Worm (Caenorhabditis elegans) whole organism, L3 larva: Measurements from ENCODE around the gene hgrs-1.
A peak's percentile ranks its signal among the peaks of the same experiment; 100 is the strongest.

Experiments used
- aly-2 ChIP-seq: fragments of 150-350 bp; optimal IDR thresholded peaks from 2 replicates; lab custom pipeline; 2014; ENCODE audit warnings: missing biosample characterization, missing genetic modification characterization
- ama-1 ChIP-seq: fragments of 150-350 bp; optimal IDR thresholded peaks from 2 replicates; lab custom pipeline; 2018
- ceh-16 ChIP-seq: sonication (generic microtip); optimal IDR thresholded peaks from 2 replicates; lab custom pipeline; 2017; ENCODE audit warnings: missing biosample characterization, missing genetic modification characterization
- ceh-9 ChIP-seq: sonication (generic microtip); optimal IDR thresholded peaks from 2 replicates; lab custom pipeline; 2018; ENCODE audit warnings: missing biosample characterization, missing genetic modification characterization
- daf-12 ChIP-seq: fragments of 150-350 bp; optimal IDR thresholded peaks from 2 replicates; lab custom pipeline; 2014; ENCODE audit warnings: missing biosample characterization, missing genetic modification reagents, missing genetic modification characterization
- egl-5 ChIP-seq: fragments of 150-350 bp; optimal IDR thresholded peaks from 2 replicates; lab custom pipeline; 2017; ENCODE audit warnings: missing biosample characterization, missing genetic modification reagents, missing genetic modification characterization, inconsistent platforms
- elt-2 ChIP-seq: sonication (generic microtip); optimal IDR thresholded peaks from 2 replicates; lab custom pipeline; 2016; ENCODE audit warnings: missing genetic modification reagents, mild to moderate bottlenecking, missing genetic modification characterization, missing compliant biosample characterization
- elt-3 ChIP-seq, 3 experiments: fragments of 150-350 bp in 1 of 3; sonication (generic microtip) in 2 of 3; optimal IDR thresholded peaks; 2 replicates in 2 of 3; 4 replicates in 1 of 3; lab custom pipeline; 2014 to 2017; ENCODE audit warnings: missing biosample characterization in 3 of 3, missing genetic modification characterization in 3 of 3
- fkh-2 ChIP-seq: fragments of 150-350 bp; optimal IDR thresholded peaks from 2 replicates; lab custom pipeline; 2014; ENCODE audit warnings: missing biosample characterization, missing genetic modification reagents, missing genetic modification characterization
- fos-1 ChIP-seq: fragments of 150-350 bp; optimal IDR thresholded peaks from 2 replicates; lab custom pipeline; 2014; ENCODE audit warnings: missing biosample characterization, missing genetic modification characterization
- hmg-11 ChIP-seq: sonication (generic microtip); optimal IDR thresholded peaks from 2 replicates; lab custom pipeline; 2016; ENCODE audit warnings: missing genetic modification characterization, missing compliant biosample characterization
- jun-1 ChIP-seq: fragments of 150-350 bp; optimal IDR thresholded peaks from 2 replicates; lab custom pipeline; 2014; ENCODE audit warnings: missing biosample characterization, missing genetic modification reagents, missing genetic modification characterization
- lin-39 ChIP-seq: fragments of 150-350 bp; optimal IDR thresholded peaks from 2 replicates; lab custom pipeline; 2018; ENCODE audit warnings: missing biosample characterization, missing genetic modification reagents, missing genetic modification characterization
- lsy-12 ChIP-seq: sonication (generic microtip); optimal IDR thresholded peaks from 2 replicates; lab custom pipeline; 2016; ENCODE audit warnings: mild to moderate bottlenecking, missing genetic modification characterization, missing compliant biosample characterization
- mdl-1 ChIP-seq: fragments of 150-350 bp; optimal IDR thresholded peaks from 2 replicates; lab custom pipeline; 2014; ENCODE audit warnings: missing biosample characterization, missing genetic modification characterization
- nhr-11 ChIP-seq: fragments of 150-350 bp; optimal IDR thresholded peaks from 2 replicates; lab custom pipeline; 2014; ENCODE audit warnings: missing biosample characterization, missing genetic modification characterization
- nhr-12 ChIP-seq: fragments of 150-350 bp; optimal IDR thresholded peaks from 2 replicates; lab custom pipeline; 2014; ENCODE audit warnings: missing biosample characterization, missing genetic modification characterization
- nhr-23 ChIP-seq: fragments of 150-350 bp; optimal IDR thresholded peaks from 2 replicates; lab custom pipeline; 2014; ENCODE audit warnings: missing biosample characterization, missing genetic modification reagents, missing genetic modification characterization
- nhr-25 ChIP-seq: sonication (generic microtip); optimal IDR thresholded peaks from 2 replicates; lab custom pipeline; 2017; ENCODE audit warnings: missing biosample characterization, missing genetic modification characterization
- nhr-43 ChIP-seq: sonication (generic microtip); optimal IDR thresholded peaks from 2 replicates; lab custom pipeline; 2016; ENCODE audit warnings: mild to moderate bottlenecking, missing genetic modification characterization, missing compliant biosample characterization; ENCODE audit not compliant: poor library complexity, severe bottlenecking
- nhr-67 ChIP-seq: fragments of 150-350 bp; optimal IDR thresholded peaks from 2 replicates; lab custom pipeline; 2014; ENCODE audit warnings: missing biosample characterization, missing genetic modification characterization
- nhr-76 ChIP-seq: fragments of 150-350 bp; sonication (generic microtip); optimal IDR thresholded peaks from 5 replicates; lab custom pipeline; 2014; ENCODE audit warnings: missing biosample characterization, missing genetic modification characterization
- nhr-77 ChIP-seq: fragments of 150-350 bp; optimal IDR thresholded peaks from 2 replicates; lab custom pipeline; 2014; ENCODE audit warnings: missing biosample characterization, missing genetic modification characterization
- pha-4 ChIP-seq: fragments of 150-350 bp; optimal IDR thresholded peaks from 2 replicates; lab custom pipeline; 2014; ENCODE audit warnings: missing biosample characterization, missing genetic modification reagents, missing genetic modification characterization
- pqm-1 ChIP-seq: fragments of 150-350 bp; optimal IDR thresholded peaks from 2 replicates; lab custom pipeline; 2017; ENCODE audit warnings: missing biosample characterization, missing genetic modification characterization, inconsistent platforms
- snpc-4 ChIP-seq: fragments of 150-350 bp; optimal IDR thresholded peaks from 2 replicates; lab custom pipeline; 2014; ENCODE audit warnings: missing biosample characterization, missing genetic modification characterization
- tbx-2 ChIP-seq: sonication (generic microtip); optimal IDR thresholded peaks from 2 replicates; lab custom pipeline; 2016; ENCODE audit warnings: mild to moderate bottlenecking, missing genetic modification characterization, missing compliant biosample characterization
- unc-39 ChIP-seq: sonication (generic microtip); optimal IDR thresholded peaks from 4 replicates; lab custom pipeline; 2017; ENCODE audit warnings: missing biosample characterization, missing genetic modification characterization
- unc-62 ChIP-seq: fragments of 150-350 bp; sonication (generic microtip); optimal IDR thresholded peaks from 4 replicates; lab custom pipeline; 2014; ENCODE audit warnings: missing biosample characterization, missing genetic modification reagents, missing genetic modification characterization
- zag-1 ChIP-seq: fragments of 150-350 bp; optimal IDR thresholded peaks from 2 replicates; lab custom pipeline; 2014; ENCODE audit warnings: missing biosample characterization, missing genetic modification characterization

Gene hgrs-1

DNA sequence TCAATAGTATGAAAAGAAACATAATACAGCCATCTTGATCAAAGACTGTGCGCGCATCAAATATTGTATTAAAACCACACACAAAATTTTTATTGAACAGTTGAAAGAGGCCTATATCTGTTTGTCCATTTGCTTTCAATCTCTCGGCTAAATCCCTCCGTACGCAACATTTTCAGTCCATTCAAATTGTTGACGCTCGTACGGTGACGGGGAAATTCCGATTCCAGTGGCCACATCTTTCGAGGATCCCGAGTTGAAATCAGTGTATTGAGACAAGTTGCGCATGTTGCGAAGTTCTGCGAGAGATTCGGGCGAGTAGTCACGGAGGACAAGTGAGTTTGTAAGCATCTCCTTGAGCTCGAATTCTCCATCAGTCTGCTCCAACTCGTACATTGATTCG lies 41.3 kb downstream of the hgrs-1 start:
- TF ChIP-seq daf-12 (tag; lab: Kevin White, UChicago) (no peak), nhr-67 (tag; lab: Kevin White, UChicago) (no peak), jun-1 (tag; lab: Kevin White, UChicago) (no peak), fos-1 (tag; lab: Kevin White, UChicago) (no peak), ceh-9 (tag; lab: Kevin White, UChicago) (no peak), lin-39 (tag; lab: Kevin White, UChicago) (no peak), lsy-12 (tag; lab: Kevin White, UChicago) (no peak), aly-2 (tag; lab: Kevin White, UChicago) (no peak), fkh-2 (no peak), nhr-77 (tag; lab: Kevin White, UChicago) (no peak), egl-5 (tag; lab: Kevin White, UChicago) (no peak), snpc-4 (tag; lab: Kevin White, UChicago) (no peak), hmg-11 (tag; lab: Kevin White, UChicago) (no peak), pha-4 (tag; lab: Kevin White, UChicago) (no peak), nhr-76 (no peak)

DNA sequence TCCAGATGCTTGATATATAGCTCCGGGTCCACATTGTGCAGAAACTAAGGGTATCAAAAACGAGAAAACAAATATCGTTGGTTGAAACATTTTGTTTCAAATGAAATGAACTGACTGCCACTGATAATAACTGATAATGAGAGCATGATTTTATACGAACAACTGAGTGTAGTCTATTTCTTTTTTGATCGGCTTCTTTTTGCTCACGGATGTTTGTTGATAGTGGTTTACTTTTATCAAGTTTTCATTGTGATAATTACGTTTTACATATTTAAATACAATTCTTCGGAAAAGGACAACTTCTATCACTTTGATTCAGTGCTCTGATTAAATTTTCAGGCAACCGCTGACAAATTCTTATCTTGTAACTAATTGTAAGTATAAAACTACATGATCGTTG lies 42.2 kb downstream of the hgrs-1 start, which contains the start of gene clec-51:
TSS of gene clec-51 (minus strand) at position 114 of the 400 bp plus-strand sequence.
- TF ChIP-seq pha-4 (tag; lab: Kevin White, UChicago) = peak; percentile 22
- no peak for TF ChIP-seq tbx-2 (tag; lab: Kevin White, UChicago)
- TF ChIP-seq zag-1 = no peak
- TF ChIP-seq pqm-1 (tag; lab: Kevin White, UChicago) = peak; percentile 88
- peak; percentile 90 for TF ChIP-seq elt-2
- peak; percentile 47 for TF ChIP-seq jun-1 (tag; lab: Kevin White, UChicago)

DNA sequence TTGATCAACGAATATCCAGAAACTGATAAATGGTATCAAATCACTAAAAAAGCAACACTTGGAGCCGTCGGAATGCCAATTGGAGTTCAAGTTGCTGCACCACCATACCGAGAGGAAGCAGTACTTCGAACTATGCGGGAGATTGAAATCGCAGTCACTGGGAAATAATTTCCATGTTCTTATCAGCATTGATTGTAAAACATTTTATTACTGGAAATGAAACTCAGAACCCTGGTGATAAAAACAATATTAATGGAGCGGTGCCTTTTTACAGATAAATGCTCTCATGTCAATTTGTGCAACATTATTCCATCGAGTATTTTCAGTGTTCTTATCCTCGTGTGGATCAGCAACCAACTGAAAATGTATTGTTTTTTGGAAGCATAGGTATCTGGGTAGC lies 44.1 kb downstream of the hgrs-1 start:
- TF ChIP-seq pqm-1 (tag; lab: Kevin White, UChicago) = peak; percentile 59
- TF ChIP-seq elt-2 = peak; percentile 66
- TF ChIP-seq nhr-12 = no peak

DNA sequence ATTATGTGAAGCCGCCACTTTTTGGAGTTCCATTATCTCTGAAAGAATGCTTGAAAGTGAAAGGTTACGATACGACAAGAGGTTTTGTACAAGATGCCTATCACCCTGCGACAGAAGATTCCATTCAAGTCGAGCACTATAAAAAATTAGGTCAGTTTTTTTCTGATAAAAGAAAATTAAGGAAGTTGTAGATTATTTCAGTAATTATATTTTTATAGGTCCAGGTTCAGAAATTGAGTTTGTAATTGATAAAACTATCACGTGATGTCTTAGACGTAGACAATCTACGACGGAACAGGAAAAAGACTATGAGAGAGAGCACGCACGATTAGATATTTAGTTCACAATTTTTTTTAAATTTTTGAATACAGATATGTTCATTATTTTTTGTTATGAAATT lies 45.9 kb downstream of the hgrs-1 start:
- TF ChIP-seq elt-2 (peak; percentile 59), unc-39 (tag; lab: Kevin White, UChicago) (no peak)

DNA sequence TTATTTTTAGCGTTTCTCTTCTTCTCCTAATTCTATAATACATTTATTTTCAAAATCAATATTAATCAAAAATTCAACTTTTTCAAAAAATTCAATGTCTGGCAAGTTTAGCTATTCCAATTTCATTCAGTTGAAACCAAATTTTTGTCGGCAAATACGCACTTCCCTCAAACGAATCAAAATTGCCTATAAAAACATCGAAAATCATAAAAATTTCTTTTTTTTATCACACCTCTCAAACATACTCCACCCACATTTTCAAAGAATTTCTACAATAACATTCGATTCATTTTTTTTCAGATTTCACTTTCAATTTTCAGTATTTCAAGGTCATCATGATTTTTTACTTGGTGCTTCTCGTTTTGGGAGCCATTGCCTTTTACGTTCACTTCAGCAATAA lies 46.8 kb downstream of the hgrs-1 start, which contains the start of gene faah-1:
TSS of gene faah-1 (plus strand) at position 301 of the 400 bp plus-strand sequence.
- TF ChIP-seq hmg-11 (tag; lab: Kevin White, UChicago) = no peak
- no peak for TF ChIP-seq ceh-9 (tag; lab: Kevin White, UChicago)
- no peak for TF ChIP-seq ceh-16
- no peak for TF ChIP-seq pqm-1 (tag; lab: Kevin White, UChicago)
- no peak for TF ChIP-seq unc-62
- no peak for TF ChIP-seq nhr-23 (tag; lab: Kevin White, UChicago)
- no peak for TF ChIP-seq pha-4 (tag; lab: Kevin White, UChicago)
- TF ChIP-seq nhr-43 (tag; lab: Kevin White, UChicago) = no peak
- TF ChIP-seq unc-39 (tag; lab: Kevin White, UChicago) = no peak
- no peak for TF ChIP-seq jun-1 (tag; lab: Kevin White, UChicago)
- no peak for TF ChIP-seq daf-12 (tag; lab: Kevin White, UChicago)
- no peak for TF ChIP-seq elt-2
- no peak for TF ChIP-seq nhr-11

DNA sequence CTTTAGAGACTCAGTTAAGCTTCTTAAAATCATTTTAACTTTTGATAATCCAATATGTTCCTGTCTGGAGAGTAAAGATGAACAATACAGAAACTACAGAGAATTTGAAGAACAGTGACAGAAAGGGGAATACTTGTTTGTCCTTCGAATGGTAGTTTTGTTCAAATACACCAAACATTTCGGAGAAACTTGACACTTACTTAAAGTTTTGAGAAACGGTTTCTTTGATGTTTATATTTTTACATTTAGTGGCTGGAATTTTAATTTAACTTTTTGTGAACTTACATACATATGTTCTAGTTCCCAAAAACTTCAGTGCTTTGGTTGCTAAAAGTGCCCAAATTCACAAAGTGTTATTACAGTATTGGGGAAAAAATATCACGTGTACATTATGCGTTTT lies 48.7 kb downstream of the hgrs-1 start, which contains the start of gene B0218.5:
TSS of gene B0218.5 (minus strand) at position 101 of the 400 bp plus-strand sequence.
- no peak for TF ChIP-seq nhr-43 (tag; lab: Kevin White, UChicago)
- no peak for TF ChIP-seq nhr-76

DNA sequence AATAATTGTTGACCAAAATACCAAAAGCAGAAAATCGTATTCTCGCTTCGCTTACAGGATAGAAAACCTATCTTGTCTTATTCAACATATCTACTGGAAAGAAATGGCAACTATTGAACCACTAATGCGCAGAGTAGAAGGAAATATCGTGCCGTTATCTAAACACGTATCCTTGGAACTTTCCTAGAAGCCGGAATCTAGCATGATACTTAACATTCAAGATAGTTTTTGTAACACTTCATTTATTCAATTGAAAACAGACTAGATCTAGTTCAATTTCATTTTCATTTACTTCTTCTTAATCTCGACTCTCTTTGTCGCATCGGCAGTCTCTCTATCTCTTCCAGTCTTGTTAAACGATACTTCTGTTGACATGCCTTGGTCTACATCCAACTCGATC lies 50.9 kb downstream of the hgrs-1 start:
- TF ChIP-seq ama-1 (lab: Kevin White, UChicago) (no peak), daf-12 (tag; lab: Kevin White, UChicago) (no peak), ceh-9 (tag; lab: Kevin White, UChicago) (no peak), unc-39 (tag; lab: Kevin White, UChicago) (no peak), nhr-12 (no peak), nhr-25 (tag; lab: Kevin White, UChicago) (no peak), mdl-1 (no peak), pqm-1 (tag; lab: Kevin White, UChicago) (peak; percentile 16), elt-3 (tag; optimal IDR thresholded peaks at IDR 0.05; lab: Kevin White, UChicago) (no peak)
